Fruit fly (Drosophila melanogaster) whole organism, pupa: ENCODE measurements around the gene CycY.

Source experiments
- CG10348 ChIP-seq: fragments of 200-800 bp; sonication (Bioruptor generic); IDR thresholded peaks from 2 replicates; pipeline ENCODE4 v1.3.6; 2022; ENCODE audit warnings: missing biosample characterization, missing genetic modification characterization
- CG12605 ChIP-seq: fragments of 200-800 bp; sonication (Bioruptor generic); IDR thresholded peaks from 2 replicates; pipeline ENCODE4 v1.3.6; 2022; ENCODE audit warnings: missing biosample characterization, missing genetic modification characterization
- CG13204 ChIP-seq: fragments of 200-800 bp; sonication (Bioruptor generic); optimal IDR thresholded peaks from 2 replicates; lab custom pipeline; 2018; ENCODE audit warnings: missing biosample characterization, mild to moderate bottlenecking, missing genetic modification characterization, moderate library complexity
- CG14655 ChIP-seq: fragments of 200-800 bp; sonication (Bioruptor generic); optimal IDR thresholded peaks from 3 replicates; lab custom pipeline; 2017; ENCODE audit warnings: mild to moderate bottlenecking, missing biosample characterization, missing genetic modification reagents, missing genetic modification characterization
- CG15710 ChIP-seq: fragments of 200-800 bp; sonication (Bioruptor generic); optimal IDR thresholded peaks from 2 replicates; lab custom pipeline; 2018; ENCODE audit warnings: missing biosample characterization, mild to moderate bottlenecking, missing genetic modification characterization, moderate library complexity
- CG17806 ChIP-seq: fragments of 200-800 bp; sonication (Bioruptor generic); optimal IDR thresholded peaks from 2 replicates; lab custom pipeline; 2018; ENCODE audit warnings: missing biosample characterization, mild to moderate bottlenecking, missing genetic modification characterization, moderate library complexity
- CG32121 ChIP-seq: fragments of 200-800 bp; sonication (Bioruptor generic); IDR thresholded peaks from 2 replicates; pipeline ENCODE4 v1.3.6; 2022; ENCODE audit warnings: missing biosample characterization, missing genetic modification characterization
- CG34367 ChIP-seq: fragments of 200-800 bp; sonication (Bioruptor generic); optimal IDR thresholded peaks from 2 replicates; lab custom pipeline; 2018; ENCODE audit warnings: missing biosample characterization, mild to moderate bottlenecking, missing genetic modification characterization
- CG4496 ChIP-seq: fragments of 200-800 bp; sonication (Bioruptor generic); IDR thresholded peaks from 3 replicates; pipeline ENCODE4 v1.3.6; 2022; ENCODE audit warnings: missing biosample characterization, missing genetic modification characterization
- CG8159 ChIP-seq: fragments of 200-800 bp; sonication (Bioruptor generic); optimal IDR thresholded peaks from 3 replicates; lab custom pipeline; 2018; ENCODE audit warnings: missing biosample characterization, mild to moderate bottlenecking, missing genetic modification characterization, moderate library complexity
- CG8301 ChIP-seq: fragments of 200-800 bp; sonication (Bioruptor generic); optimal IDR thresholded peaks from 2 replicates; lab custom pipeline; 2018; ENCODE audit warnings: missing biosample characterization, mild to moderate bottlenecking, missing genetic modification characterization
- CG9948 ChIP-seq: fragments of 200-800 bp; sonication (Bioruptor generic); optimal IDR thresholded peaks from 2 replicates; lab custom pipeline; 2018; ENCODE audit warnings: missing biosample characterization, mild to moderate bottlenecking, missing genetic modification characterization, moderate library complexity
- D1 ChIP-seq: fragments of 200-800 bp; sonication (Bioruptor generic); optimal IDR thresholded peaks from 2 replicates; lab custom pipeline; 2018; ENCODE audit warnings: missing biosample characterization, mild to moderate bottlenecking, missing genetic modification characterization, moderate library complexity
- EcR ChIP-seq: fragments of 200-800 bp; sonication (Bioruptor generic); optimal IDR thresholded peaks from 3 replicates; lab custom pipeline; 2019; ENCODE audit warnings: missing biosample characterization, missing genetic modification characterization, mild to moderate bottlenecking, moderate library complexity, missing genetic modification reagents
- Ets98B ChIP-seq: fragments of 200-800 bp; sonication (Bioruptor generic); IDR thresholded peaks from 2 replicates; pipeline ENCODE4 v1.3.6; 2022; ENCODE audit warnings: missing biosample characterization, missing genetic modification characterization
- Pif1A ChIP-seq: fragments of 200-800 bp; sonication (Bioruptor generic); optimal IDR thresholded peaks from 3 replicates; lab custom pipeline; 2016; ENCODE audit warnings: missing biosample characterization, missing genetic modification characterization
- Pif1B ChIP-seq: fragments of 200-800 bp; sonication (Bioruptor generic); optimal IDR thresholded peaks from 3 replicates; lab custom pipeline; 2016; ENCODE audit warnings: missing biosample characterization, missing genetic modification characterization
- Snoo ChIP-seq: fragments of 200-800 bp; sonication (Bioruptor generic); optimal IDR thresholded peaks from 3 replicates; lab custom pipeline; 2017; ENCODE audit warnings: missing biosample characterization, mild to moderate bottlenecking, missing genetic modification characterization, inconsistent platforms
- fd96Ca ChIP-seq: fragments of 200-800 bp; sonication (Bioruptor generic); IDR thresholded peaks from 3 replicates; pipeline ENCODE4 v1.3.6; 2022; ENCODE audit warnings: missing biosample characterization, missing genetic modification characterization
- rn ChIP-seq: fragments of 200-800 bp; sonication (Bioruptor generic); IDR thresholded peaks from 2 replicates; pipeline ENCODE4 v1.3.6; 2022; ENCODE audit warnings: missing biosample characterization, missing genetic modification characterization

The CycY gene

dm6 chr2L:11813665-11814087 lies at the start of gene CycY:
CycY (minus strand) TSS chr2L:11813780.
- TF ChIP-seq CG17806 (tag; lab: Kevin White, UChicago) (no peak), CG8159 (tag; lab: Kevin White, UChicago) (peak; percentile 1)

dm6 chr2L:11853130-11853529 lies 39.5 kb upstream of the CycY start, which contains the start of gene CG42751:
CG42751 (plus strand) TSS chr2L:11853430.
- TF ChIP-seq CG4496 (GFP tag; lab: Robert Waterston, UW) (no peak), CG13204 (GFP tag; lab: Kevin White, UChicago) (no peak)

- 0 out of 3 replicates have a peak, but pooled peaks have one; percentile 9 for TF ChIP-seq CG4496 (GFP tag; lab: Robert Waterston, UW)
- no peak for TF ChIP-seq EcR (GFP tag; lab: Kevin White, UChicago)
- TF ChIP-seq D1 (tag; lab: Kevin White, UChicago), result no peak
- TF ChIP-seq CG34367 (tag; lab: Kevin White, UChicago), result no peak
- no peak for TF ChIP-seq Snoo (tag; lab: Kevin White, UChicago)
- no peak for TF ChIP-seq CG14655 (GFP tag; lab: Kevin White, UChicago)
Observed at dm6 chr2L:11849658-11850057, 36.1 kb upstream of the CycY start, which contains the start of gene Mal-B2. Mal-B2 (plus strand) TSS chr2L:11849958.

- TF ChIP-seq CG13204 (GFP tag; lab: Kevin White, UChicago), result no peak
- no peak for TF ChIP-seq Snoo (tag; lab: Kevin White, UChicago)
- TF ChIP-seq CG32121 (GFP tag; lab: Robert Waterston, UW), result no peak
- TF ChIP-seq fd96Ca, result no peak
- no peak for TF ChIP-seq CG9948 (tag; lab: Kevin White, UChicago)
- no peak for TF ChIP-seq Ets98B (GFP tag; lab: Robert Waterston, UW)
- TF ChIP-seq D1 (tag; lab: Kevin White, UChicago), result no peak
- no peak for TF ChIP-seq CG12605
- no peak for TF ChIP-seq CG4496 (GFP tag; lab: Robert Waterston, UW)
- TF ChIP-seq, all 21 proteins: peak for 0
Observed at dm6 chr2L:11846926-11847325, 33.3 kb upstream of the CycY start, which contains the start of gene Mal-B1. Mal-B1 (plus strand) TSS chr2L:11847226.

- no peak for TF ChIP-seq CG10348 (GFP tag; lab: Robert Waterston, UW)
- no peak for TF ChIP-seq CG14655 (GFP tag; lab: Kevin White, UChicago)
- no peak for TF ChIP-seq CG13204 (GFP tag; lab: Kevin White, UChicago)
Observed at dm6 chr2L:11845159-11845788, 31.7 kb upstream of the CycY start.

- TF ChIP-seq EcR (GFP tag; lab: Kevin White, UChicago), result no peak
- no peak for TF ChIP-seq D1 (tag; lab: Kevin White, UChicago)
- no peak for TF ChIP-seq Ets98B (GFP tag; lab: Robert Waterston, UW)
- TF ChIP-seq CG15710 (tag; lab: Kevin White, UChicago), result no peak
- no peak for TF ChIP-seq CG10348 (GFP tag; lab: Robert Waterston, UW)
- no peak for TF ChIP-seq CG4496 (GFP tag; lab: Robert Waterston, UW)
- TF ChIP-seq CG32121 (GFP tag; lab: Robert Waterston, UW), result no peak
- TF ChIP-seq fd96Ca, result no peak
- TF ChIP-seq Pif1B, result no peak
- TF ChIP-seq CG9948 (tag; lab: Kevin White, UChicago), result no peak
- no peak for TF ChIP-seq CG8159 (tag; lab: Kevin White, UChicago)
Observed at dm6 chr2L:11844278-11844677, 30.7 kb upstream of the CycY start.

- no peak for TF ChIP-seq CG13204 (GFP tag; lab: Kevin White, UChicago)
- TF ChIP-seq Pif1A, result no peak
- TF ChIP-seq CG17806 (tag; lab: Kevin White, UChicago), result no peak
- no peak for TF ChIP-seq fd96Ca
- no peak for TF ChIP-seq Pif1B
- no peak for TF ChIP-seq CG12605
- TF ChIP-seq Snoo (tag; lab: Kevin White, UChicago), result no peak
- no peak for TF ChIP-seq CG15710 (tag; lab: Kevin White, UChicago)
- no peak for TF ChIP-seq CG4496 (GFP tag; lab: Robert Waterston, UW)
- no peak for TF ChIP-seq Ets98B (GFP tag; lab: Robert Waterston, UW)
- TF ChIP-seq CG32121 (GFP tag; lab: Robert Waterston, UW), result no peak
- no peak for TF ChIP-seq CG8159 (tag; lab: Kevin White, UChicago)
- TF ChIP-seq CG34367 (tag; lab: Kevin White, UChicago), result no peak
- TF ChIP-seq rn (GFP tag; lab: Robert Waterston, UW), result no peak
- TF ChIP-seq CG8301 (tag; lab: Kevin White, UChicago), result no peak
- TF ChIP-seq CG14655 (GFP tag; lab: Kevin White, UChicago), result no peak
- no peak for TF ChIP-seq CG10348 (GFP tag; lab: Robert Waterston, UW)
Observed at dm6 chr2L:11842291-11843187, 29.0 kb upstream of the CycY start, which contains the start of the genes CG44008, CG14933, CG46426 and CG42486. CG44008 (minus strand) TSS chr2L:11842445. CG14933 (plus strand) TSS chr2L:11842828. CG46426 (plus strand) TSS chr2L:11842828. CG42486 (plus strand) TSS chr2L:11843137.
